Fruit fly (Drosophila melanogaster) whole organism, adult: Measurements from ENCODE around the gene CG14207.

ENCODE experiments used
- CG12768 ChIP-seq: fragments of 200-800 bp; sonication (Bioruptor generic); optimal IDR thresholded peaks from 2 replicates; lab custom pipeline; 2017; ENCODE audit warnings: missing biosample characterization, missing genetic modification characterization, mild to moderate bottlenecking, moderate library complexity, missing genetic modification reagents
- CG14711 ChIP-seq: fragments of 200-800 bp; sonication (Bioruptor generic); optimal IDR thresholded peaks from 2 replicates; lab custom pipeline; 2018; ENCODE audit warnings: missing biosample characterization, mild to moderate bottlenecking, missing genetic modification characterization, moderate library complexity
- CG5204 ChIP-seq: fragments of 200-800 bp; sonication (Bioruptor generic); optimal IDR thresholded peaks from 2 replicates; lab custom pipeline; 2016; ENCODE audit warnings: missing biosample characterization, missing genetic modification characterization
- CG7045 ChIP-seq: fragments of 200-800 bp; sonication (Bioruptor generic); optimal IDR thresholded peaks from 2 replicates; lab custom pipeline; 2017; ENCODE audit warnings: missing biosample characterization, mild to moderate bottlenecking, missing genetic modification characterization
- Clk ChIP-seq: fragments of 200-800 bp; sonication (Bioruptor generic); optimal IDR thresholded peaks from 2 replicates; lab custom pipeline; 2017; ENCODE audit warnings: missing biosample characterization, missing genetic modification characterization
- Crg-1 ChIP-seq: fragments of 200-800 bp; sonication (Bioruptor generic); optimal IDR thresholded peaks from 2 replicates; lab custom pipeline; 2016; ENCODE audit warnings: missing biosample characterization, missing genetic modification characterization
- Hr96 ChIP-seq: fragments of 200-800 bp; sonication (Bioruptor generic); optimal IDR thresholded peaks from 2 replicates; lab custom pipeline; 2016; ENCODE audit warnings: missing biosample characterization, missing genetic modification characterization
- bab1 ChIP-seq: fragments of 200-800 bp; sonication (Bioruptor generic); optimal IDR thresholded peaks from 3 replicates; lab custom pipeline; 2019; ENCODE audit warnings: missing biosample characterization, mild to moderate bottlenecking, missing genetic modification characterization, moderate library complexity
- cic ChIP-seq: fragments of 200-800 bp; sonication (Bioruptor generic); optimal IDR thresholded peaks from 2 replicates; lab custom pipeline; 2017; ENCODE audit warnings: missing biosample characterization, mild to moderate bottlenecking, missing genetic modification characterization, moderate library complexity
- kay ChIP-seq: fragments of 200-800 bp; sonication (Bioruptor generic); peaks from one replicate; lab custom pipeline; 2016; ENCODE audit warnings: missing biosample characterization, missing genetic modification characterization, borderline replicate concordance
- toe ChIP-seq: fragments of 200-800 bp; sonication (Bioruptor generic); optimal IDR thresholded peaks from 2 replicates; lab custom pipeline; 2016; ENCODE audit warnings: missing biosample characterization, missing genetic modification characterization

- TF ChIP-seq CG12768 (GFP tag; lab: Kevin White, UChicago) (no peak), cic (GFP tag; lab: Kevin White, UChicago) (no peak), CG14711 (tag; lab: Kevin White, UChicago) (no peak), kay (GFP tag; lab: Kevin White, UChicago) (no peak), CG7045 (no peak), Hr96 (no peak), bab1 (GFP tag; lab: Kevin White, UChicago) (peak; percentile 15), CG5204 (GFP tag; lab: Kevin White, UChicago) (no peak), Crg-1 (GFP tag; lab: Kevin White, UChicago) (no peak), Clk (no peak), toe (GFP tag; lab: Kevin White, UChicago) (no peak)
Observed at dm6 chrX:19618183-19618740, 13.3 kb downstream of the CG14207 start, which contains the start of the genes Pstk and Tim9b.
